Worm (Caenorhabditis elegans) whole organism, mixed stage, embryonic: ENCODE measurements around the gene srsx-13.

Source experiments
- M03D4.4 ChIP-seq: sonication (generic microtip); optimal IDR thresholded peaks from 2 replicates; lab custom pipeline; 2017; ENCODE audit warnings: mild to moderate bottlenecking, missing genetic modification characterization, missing compliant biosample characterization
- bed-3 ChIP-seq: fragments of 200-800 bp; sonication (Bioruptor generic); optimal IDR thresholded peaks from 3 replicates; lab custom pipeline; 2018; ENCODE audit warnings: mild to moderate bottlenecking, missing genetic modification characterization, moderate library complexity, missing compliant biosample characterization
- blmp-1 ChIP-seq: fragments of 150-350 bp; optimal IDR thresholded peaks from 2 replicates; lab custom pipeline; 2014; ENCODE audit warnings: missing biosample characterization, missing genetic modification characterization
- ceh-39 ChIP-seq: fragments of 150-350 bp; optimal IDR thresholded peaks from 2 replicates; lab custom pipeline; 2014; ENCODE audit warnings: missing biosample characterization, missing genetic modification characterization
- ceh-43 ChIP-seq: fragments of 200-800 bp; sonication (Bioruptor generic); optimal IDR thresholded peaks from 2 replicates; lab custom pipeline; 2018; ENCODE audit warnings: mild to moderate bottlenecking, missing genetic modification characterization, moderate library complexity, missing compliant biosample characterization
- ceh-83 ChIP-seq: fragments of 200-800 bp; sonication (Bioruptor generic); optimal IDR thresholded peaks from 2 replicates; lab custom pipeline; 2018; ENCODE audit warnings: mild to moderate bottlenecking, missing genetic modification characterization, missing compliant biosample characterization
- ces-1 ChIP-seq: fragments of 150-350 bp; optimal IDR thresholded peaks from 2 replicates; lab custom pipeline; 2014; ENCODE audit warnings: missing biosample characterization, missing genetic modification reagents, missing genetic modification characterization
- drap-1 ChIP-seq: fragments of 200-800 bp; sonication (Bioruptor generic); optimal IDR thresholded peaks from 3 replicates; lab custom pipeline; 2018; ENCODE audit warnings: mild to moderate bottlenecking, missing genetic modification characterization, missing compliant biosample characterization
- elt-1 ChIP-seq: sonication (generic microtip); optimal IDR thresholded peaks from 2 replicates; lab custom pipeline; 2017; ENCODE audit warnings: missing genetic modification characterization, mild to moderate bottlenecking, missing compliant biosample characterization, antibody characterized with exemption, moderate library complexity, borderline replicate concordance; ENCODE audit not compliant: insufficient read depth
- flh-1 ChIP-seq: fragments of 200-800 bp; sonication (Bioruptor generic); optimal IDR thresholded peaks from 2 replicates; lab custom pipeline; 2018; ENCODE audit warnings: mild to moderate bottlenecking, missing genetic modification characterization, moderate library complexity, missing compliant biosample characterization
- hlh-1 ChIP-seq: fragments of 150-350 bp; optimal IDR thresholded peaks from 2 replicates; lab custom pipeline; 2014; ENCODE audit warnings: missing biosample characterization, missing genetic modification reagents, missing genetic modification characterization
- lin-13 ChIP-seq: fragments of 150-350 bp; optimal IDR thresholded peaks from 2 replicates; lab custom pipeline; 2014; ENCODE audit warnings: missing biosample characterization, missing genetic modification characterization
- lin-32 ChIP-seq: fragments of 200-800 bp; sonication (Bioruptor generic); optimal IDR thresholded peaks from 2 replicates; lab custom pipeline; 2018; ENCODE audit warnings: mild to moderate bottlenecking, missing genetic modification characterization, missing compliant biosample characterization
- mab-5 ChIP-seq: fragments of 150-350 bp; optimal IDR thresholded peaks from 2 replicates; lab custom pipeline; 2014; ENCODE audit warnings: missing biosample characterization, missing genetic modification characterization
- mep-1 ChIP-seq: fragments of 150-350 bp; optimal IDR thresholded peaks from 2 replicates; lab custom pipeline; 2017; ENCODE audit warnings: missing biosample characterization, missing genetic modification reagents, missing genetic modification characterization, inconsistent platforms
- mls-2 ChIP-seq: sonication (generic microtip); optimal IDR thresholded peaks from 2 replicates; lab custom pipeline; 2016; ENCODE audit warnings: mild to moderate bottlenecking, missing genetic modification characterization, moderate library complexity, missing compliant biosample characterization
- nhr-12 ChIP-seq: fragments of 150-350 bp; optimal IDR thresholded peaks from 2 replicates; lab custom pipeline; 2014; ENCODE audit warnings: missing biosample characterization, missing genetic modification characterization
- nhr-2 ChIP-seq: fragments of 150-350 bp; optimal IDR thresholded peaks from 2 replicates; lab custom pipeline; 2014; ENCODE audit warnings: missing biosample characterization, missing genetic modification characterization
- nhr-237 ChIP-seq: fragments of 150-350 bp; optimal IDR thresholded peaks from 2 replicates; lab custom pipeline; 2014; ENCODE audit warnings: missing biosample characterization, missing genetic modification characterization
- nhr-28 ChIP-seq: fragments of 150-350 bp; optimal IDR thresholded peaks from 2 replicates; lab custom pipeline; 2014; ENCODE audit warnings: missing biosample characterization, missing genetic modification characterization
- nhr-76 ChIP-seq: sonication (generic microtip); optimal IDR thresholded peaks from 2 replicates; lab custom pipeline; 2017; ENCODE audit warnings: missing biosample characterization, missing genetic modification characterization
- pha-4 ChIP-seq: fragments of 150-350 bp; optimal IDR thresholded peaks from 2 replicates; lab custom pipeline; 2018; ENCODE audit warnings: missing biosample characterization, missing genetic modification reagents, missing genetic modification characterization
- sem-2 ChIP-seq: fragments of 200-800 bp; sonication (Bioruptor generic); optimal IDR thresholded peaks from 2 replicates; lab custom pipeline; 2018; ENCODE audit warnings: mild to moderate bottlenecking, missing genetic modification characterization, missing compliant biosample characterization
- snpc-4 ChIP-seq: fragments of 150-350 bp; optimal IDR thresholded peaks from 2 replicates; lab custom pipeline; 2014; ENCODE audit warnings: missing biosample characterization, missing genetic modification characterization
- sptf-1 ChIP-seq: sonication (generic microtip); optimal IDR thresholded peaks from 2 replicates; lab custom pipeline; 2017; ENCODE audit warnings: mild to moderate bottlenecking, missing genetic modification characterization, moderate library complexity, missing compliant biosample characterization
- tbx-8 ChIP-seq: fragments of 200-800 bp; sonication (Bioruptor generic); optimal IDR thresholded peaks from 2 replicates; lab custom pipeline; 2018; ENCODE audit warnings: mild to moderate bottlenecking, missing genetic modification characterization, moderate library complexity, missing compliant biosample characterization
- unc-39 ChIP-seq: fragments of 150-350 bp; optimal IDR thresholded peaks from 2 replicates; lab custom pipeline; 2014; ENCODE audit warnings: missing biosample characterization, missing genetic modification characterization
- zip-8 ChIP-seq: fragments of 150-350 bp; optimal IDR thresholded peaks from 2 replicates; lab custom pipeline; 2014; ENCODE audit warnings: missing biosample characterization, missing genetic modification characterization
- ztf-11 ChIP-seq: fragments of 150-350 bp; optimal IDR thresholded peaks from 2 replicates; lab custom pipeline; 2014; ENCODE audit warnings: missing biosample characterization, missing genetic modification characterization

Gene srsx-13

ce11 chrV:4960686-4961085 lies 22.3 kb downstream of the srsx-13 start:
- no peak for TF ChIP-seq hlh-1 (tag; lab: Kevin White, UChicago)
- no peak for TF ChIP-seq mls-2

- TF ChIP-seq nhr-237 (tag; lab: Kevin White, UChicago), result no peak
- no peak for TF ChIP-seq nhr-12 (tag; lab: Kevin White, UChicago)
Observed at ce11 chrV:4957619-4958018, 25.4 kb downstream of the srsx-13 start.

- TF ChIP-seq lin-13, result no peak
- no peak for TF ChIP-seq elt-1
- TF ChIP-seq zip-8 (tag; lab: Kevin White, UChicago), result no peak
- TF ChIP-seq mab-5 (tag; lab: Kevin White, UChicago), result no peak
- no peak for TF ChIP-seq M03D4.4 (tag; lab: Kevin White, UChicago)
- TF ChIP-seq nhr-2, result no peak
- TF ChIP-seq nhr-12 (tag; lab: Kevin White, UChicago), result no peak
- no peak for TF ChIP-seq nhr-76 (tag; lab: Kevin White, UChicago)
- no peak for TF ChIP-seq hlh-1 (tag; lab: Kevin White, UChicago)
- no peak for TF ChIP-seq blmp-1 (tag; lab: Kevin White, UChicago)
- no peak for TF ChIP-seq lin-32 (GFP tag; lab: Kevin White, UChicago)
- no peak for TF ChIP-seq tbx-8 (GFP tag; lab: Kevin White, UChicago)
- TF ChIP-seq sptf-1, result no peak
- TF ChIP-seq snpc-4 (tag; lab: Kevin White, UChicago), result no peak
- no peak for TF ChIP-seq nhr-28 (tag; lab: Kevin White, UChicago)
Observed at ce11 chrV:4956529-4956928, 26.5 kb downstream of the srsx-13 start, which contains the start of gene str-208. Gene str-208, plus strand, starts transcription at chrV:4956829.

- TF ChIP-seq ceh-39, result no peak
- TF ChIP-seq ceh-83 (GFP tag; lab: Kevin White, UChicago), result no peak
- TF ChIP-seq flh-1 (GFP tag; lab: Kevin White, UChicago), result no peak
- TF ChIP-seq nhr-237 (tag; lab: Kevin White, UChicago), result no peak
Observed at ce11 chrV:4951434-4951833, 31.6 kb downstream of the srsx-13 start, which contains the start of gene str-207. Gene str-207, plus strand, starts transcription at chrV:4951734.

- TF ChIP-seq ztf-11 (tag; lab: Kevin White, UChicago) (no peak), blmp-1 (tag; lab: Kevin White, UChicago) (no peak), mls-2 (no peak), sem-2 (GFP tag; lab: Kevin White, UChicago) (no peak), lin-32 (GFP tag; lab: Kevin White, UChicago) (no peak), mep-1 (tag; lab: Kevin White, UChicago) (no peak), bed-3 (no peak), tbx-8 (GFP tag; lab: Kevin White, UChicago) (no peak), unc-39 (tag; lab: Kevin White, UChicago) (no peak), drap-1 (GFP tag; lab: Kevin White, UChicago) (no peak), ces-1 (GFP tag; lab: Kevin White, UChicago) (no peak), M03D4.4 (tag; lab: Kevin White, UChicago) (no peak), ceh-43 (GFP tag; lab: Kevin White, UChicago) (no peak), snpc-4 (tag; lab: Kevin White, UChicago) (no peak), nhr-12 (tag; lab: Kevin White, UChicago) (no peak)
Observed at ce11 chrV:4948635-4949034, 34.4 kb downstream of the srsx-13 start, which contains the start of gene str-209. Gene str-209, plus strand, starts transcription at chrV:4948935.

- no peak for TF ChIP-seq ceh-83 (GFP tag; lab: Kevin White, UChicago)
- no peak for TF ChIP-seq sem-2 (GFP tag; lab: Kevin White, UChicago)
- no peak for TF ChIP-seq mep-1 (tag; lab: Kevin White, UChicago)
- no peak for TF ChIP-seq flh-1 (GFP tag; lab: Kevin White, UChicago)
- TF ChIP-seq nhr-28 (tag; lab: Kevin White, UChicago), result no peak
Observed at ce11 chrV:4944219-4944618, 38.8 kb downstream of the srsx-13 start, which contains the start of gene str-211. Gene str-211, minus strand, starts transcription at chrV:4944319.

ce11 chrV:4937337-4937736 lies 45.7 kb downstream of the srsx-13 start:
- TF ChIP-seq pha-4 (tag; lab: Kevin White, UChicago), result no peak
